Worm (Caenorhabditis elegans) whole organism, L1 larva: ENCODE measurements around the gene cyh-1.
A peak's percentile ranks its signal among the peaks of the same experiment; 100 is the strongest.

Experiments
- C04F5.9 ChIP-seq: sonication (generic microtip); optimal IDR thresholded peaks from 2 replicates; lab custom pipeline; 2016; ENCODE audit warnings: missing genetic modification characterization, missing compliant biosample characterization
- C16A3.4 ChIP-seq: fragments of 150-350 bp; optimal IDR thresholded peaks from 2 replicates; lab custom pipeline; 2014; ENCODE audit warnings: missing biosample characterization, missing genetic modification characterization
- F16B12.6 ChIP-seq: fragments of 150-350 bp; optimal IDR thresholded peaks from 2 replicates; lab custom pipeline; 2014; ENCODE audit warnings: missing biosample characterization, missing genetic modification characterization
- blmp-1 ChIP-seq: fragments of 150-350 bp; optimal IDR thresholded peaks from 2 replicates; lab custom pipeline; 2014; ENCODE audit warnings: missing biosample characterization, missing genetic modification characterization
- ceh-82 ChIP-seq, 3 experiments: fragments of 150-350 bp in 1 of 3; sonication (generic microtip) in 2 of 3; optimal IDR thresholded peaks; 2 replicates each; lab custom pipeline; 2014 to 2017; ENCODE audit warnings: missing biosample characterization in 3 of 3, missing genetic modification characterization in 3 of 3
- ceh-88 ChIP-seq: fragments of 200-800 bp; sonication (Bioruptor generic); IDR thresholded peaks from 2 replicates; pipeline ENCODE4 v1.3.6; 2022; ENCODE audit warnings: missing genetic modification characterization, missing compliant biosample characterization
- dpl-1 ChIP-seq, 3 experiments: fragments of 150-350 bp in 2 of 3; sonication (generic microtip) in 1 of 3; optimal IDR thresholded peaks; 2 replicates each; lab custom pipeline; 2014 to 2017; ENCODE audit warnings: missing biosample characterization in 3 of 3, missing genetic modification characterization in 3 of 3, missing genetic modification reagents in 3 of 3
- dsc-1 ChIP-seq: sonication (generic microtip); optimal IDR thresholded peaks from 2 replicates; lab custom pipeline; 2016; ENCODE audit warnings: mild to moderate bottlenecking, missing genetic modification characterization, missing compliant biosample characterization
- efl-1 ChIP-seq, 4 experiments: fragments of 150-350 bp; optimal IDR thresholded peaks in 3 of 4; peaks in 1 of 4; 1 replicate in 1 of 4; 2 replicates in 3 of 4; lab custom pipeline; 2014; ENCODE audit warnings: missing biosample characterization in 2 of 4, missing genetic modification characterization in 2 of 4, missing genetic modification reagents in 2 of 4
- efl-3 ChIP-seq: fragments of 200-800 bp; sonication (Bioruptor generic); optimal IDR thresholded peaks from 2 replicates; lab custom pipeline; 2018; ENCODE audit warnings: mild to moderate bottlenecking, missing genetic modification characterization, missing compliant biosample characterization
- egl-13 ChIP-seq: sonication (generic microtip); optimal IDR thresholded peaks from 2 replicates; lab custom pipeline; 2016; ENCODE audit warnings: missing genotype, missing genetic modification reagents, missing genetic modification characterization, missing compliant biosample characterization
- ets-5 ChIP-seq: fragments of 200-800 bp; sonication (Bioruptor generic); IDR thresholded peaks from 2 replicates; pipeline ENCODE4 v1.3.6; 2022; ENCODE audit warnings: missing genetic modification characterization, missing compliant biosample characterization
- fkh-10 ChIP-seq: sonication (generic microtip); optimal IDR thresholded peaks from 2 replicates; lab custom pipeline; 2017; ENCODE audit warnings: missing biosample characterization, missing genetic modification reagents, missing genetic modification characterization
- fkh-4 ChIP-seq: sonication (generic microtip); optimal IDR thresholded peaks from 2 replicates; lab custom pipeline; 2016; ENCODE audit warnings: missing compliant biosample characterization, missing genetic modification characterization, borderline replicate concordance
- fkh-8 ChIP-seq: sonication (generic microtip); optimal IDR thresholded peaks from 2 replicates; lab custom pipeline; 2016; ENCODE audit warnings: mild to moderate bottlenecking, missing genetic modification characterization, missing compliant biosample characterization
- fos-1 ChIP-seq: fragments of 150-350 bp; optimal IDR thresholded peaks from 2 replicates; lab custom pipeline; 2014; ENCODE audit warnings: missing biosample characterization, missing genetic modification characterization
- grh-1 ChIP-seq: fragments of 200-800 bp; sonication (Bioruptor generic); IDR thresholded peaks from 2 replicates; pipeline ENCODE4 v1.3.6; 2022; ENCODE audit warnings: missing genetic modification reagents, missing genetic modification characterization, missing compliant biosample characterization
- hpl-2 ChIP-seq: fragments of 150-350 bp; optimal IDR thresholded peaks from 2 replicates; lab custom pipeline; 2014; ENCODE audit warnings: missing biosample characterization, missing genetic modification reagents, missing genetic modification characterization
- irx-1 ChIP-seq: sonication (generic microtip); optimal IDR thresholded peaks from 2 replicates; lab custom pipeline; 2016; ENCODE audit warnings: missing genetic modification characterization, missing compliant biosample characterization
- isw-1 ChIP-seq: fragments of 200-800 bp; sonication (Bioruptor generic); IDR thresholded peaks from 2 replicates; pipeline ENCODE4 v1.3.6; 2022; ENCODE audit warnings: missing genetic modification characterization, missing compliant biosample characterization
- lin-14 ChIP-seq: fragments of 200-800 bp; sonication (Bioruptor generic); optimal IDR thresholded peaks from 2 replicates; lab custom pipeline; 2018; ENCODE audit warnings: mild to moderate bottlenecking, missing genetic modification characterization, moderate library complexity, missing compliant biosample characterization
- lin-15B ChIP-seq: fragments of 150-350 bp; sonication (generic microtip); optimal IDR thresholded peaks from 3 replicates; lab custom pipeline; 2014; ENCODE audit warnings: missing biosample characterization, missing genetic modification characterization
- lin-35 ChIP-seq, 2 experiments: fragments of 150-350 bp; optimal IDR thresholded peaks; 2 replicates each; lab custom pipeline; 2014; ENCODE audit warnings: missing biosample characterization in 2 of 2, missing genetic modification characterization in 2 of 2, missing genetic modification reagents in 2 of 2
- lir-3 ChIP-seq: sonication (generic microtip); optimal IDR thresholded peaks from 2 replicates; lab custom pipeline; 2016; ENCODE audit warnings: mild to moderate bottlenecking, missing genetic modification characterization, moderate library complexity, missing compliant biosample characterization; ENCODE audit not compliant: poor library complexity
- lsy-2 ChIP-seq, 2 experiments: fragments of 150-350 bp; optimal IDR thresholded peaks; 2 replicates each; lab custom pipeline; 2014; ENCODE audit warnings: missing biosample characterization in 2 of 2, missing genetic modification characterization in 2 of 2
- mab-9 ChIP-seq: fragments of 200-800 bp; sonication (Bioruptor generic); IDR thresholded peaks from 2 replicates; pipeline ENCODE4 v1.3.6; 2022; ENCODE audit warnings: missing genetic modification reagents, missing genetic modification characterization, missing compliant biosample characterization
- mdl-1 ChIP-seq, 2 experiments: fragments of 150-350 bp; optimal IDR thresholded peaks; 2 replicates each; lab custom pipeline; 2014 to 2017; ENCODE audit warnings: missing biosample characterization in 2 of 2, missing genetic modification characterization in 2 of 2, inconsistent platforms in 1 of 2
- mep-1 ChIP-seq: fragments of 150-350 bp; optimal IDR thresholded peaks from 2 replicates; lab custom pipeline; 2014; ENCODE audit warnings: missing biosample characterization, missing genetic modification characterization
- nhr-19 ChIP-seq: fragments of 200-800 bp; sonication (Bioruptor generic); conservative IDR thresholded peaks from 2 replicates; pipeline ENCODE4 v1.3.6; 2022; ENCODE audit warnings: missing genetic modification characterization, missing compliant biosample characterization
- nhr-20 ChIP-seq: sonication (generic microtip); optimal IDR thresholded peaks from 2 replicates; lab custom pipeline; 2016; ENCODE audit warnings: mild to moderate bottlenecking, missing genetic modification characterization, missing compliant biosample characterization
- nhr-237 ChIP-seq: fragments of 150-350 bp; optimal IDR thresholded peaks from 2 replicates; lab custom pipeline; 2014; ENCODE audit warnings: missing biosample characterization, missing genetic modification characterization
- nhr-28 ChIP-seq: fragments of 150-350 bp; optimal IDR thresholded peaks from 2 replicates; lab custom pipeline; 2014; ENCODE audit warnings: missing biosample characterization, missing genetic modification characterization
- nhr-47 ChIP-seq: sonication (generic microtip); optimal IDR thresholded peaks from 2 replicates; lab custom pipeline; 2016; ENCODE audit warnings: mild to moderate bottlenecking, missing genetic modification characterization, moderate library complexity, missing compliant biosample characterization
- nhr-71 ChIP-seq: sonication (generic microtip); optimal IDR thresholded peaks from 2 replicates; lab custom pipeline; 2016; ENCODE audit warnings: mild to moderate bottlenecking, missing genetic modification characterization, moderate library complexity, missing compliant biosample characterization
- nhr-77 ChIP-seq: fragments of 150-350 bp; optimal IDR thresholded peaks from 2 replicates; lab custom pipeline; 2014; ENCODE audit warnings: missing biosample characterization, missing genetic modification characterization
- nhr-85 ChIP-seq: sonication (generic microtip); peaks from one replicate; lab custom pipeline; 2016; ENCODE audit warnings: missing genetic modification characterization, inconsistent platforms, missing compliant biosample characterization
- nhr-90 ChIP-seq: sonication (generic microtip); optimal IDR thresholded peaks from 2 replicates; lab custom pipeline; 2016; ENCODE audit warnings: mild to moderate bottlenecking, missing genetic modification characterization, missing compliant biosample characterization; ENCODE audit not compliant: poor library complexity
- pag-3 ChIP-seq: sonication (generic microtip); optimal IDR thresholded peaks from 2 replicates; lab custom pipeline; 2017; ENCODE audit warnings: missing genetic modification characterization, mild to moderate bottlenecking, missing compliant biosample characterization, antibody characterized with exemption, borderline replicate concordance; ENCODE audit not compliant: insufficient read depth
- pax-3 ChIP-seq: fragments of 200-800 bp; sonication (Bioruptor generic); optimal IDR thresholded peaks from 2 replicates; lab custom pipeline; 2018; ENCODE audit warnings: mild to moderate bottlenecking, missing genetic modification characterization, moderate library complexity, missing compliant biosample characterization
- rnt-1 ChIP-seq: sonication (generic microtip); optimal IDR thresholded peaks from 2 replicates; lab custom pipeline; 2016; ENCODE audit warnings: mild to moderate bottlenecking, missing genetic modification characterization, moderate library complexity, missing compliant biosample characterization
- snpc-4 ChIP-seq: fragments of 150-350 bp; optimal IDR thresholded peaks from 2 replicates; lab custom pipeline; 2014; ENCODE audit warnings: missing biosample characterization, missing genetic modification characterization
- snu-23 ChIP-seq: sonication (generic microtip); optimal IDR thresholded peaks from 2 replicates; lab custom pipeline; 2016; ENCODE audit warnings: missing genetic modification characterization, missing compliant biosample characterization
- swsn-7 ChIP-seq: sonication (generic microtip); optimal IDR thresholded peaks from 2 replicates; lab custom pipeline; 2016; ENCODE audit warnings: missing genetic modification characterization, missing compliant biosample characterization
- tbx-2 ChIP-seq: sonication (generic microtip); optimal IDR thresholded peaks from 2 replicates; lab custom pipeline; 2016; ENCODE audit warnings: missing genetic modification characterization, missing compliant biosample characterization
- tlp-1 ChIP-seq: fragments of 150-350 bp; optimal IDR thresholded peaks from 2 replicates; lab custom pipeline; 2014; ENCODE audit warnings: missing biosample characterization, missing genetic modification characterization
- xbp-1 ChIP-seq: sonication (generic microtip); optimal IDR thresholded peaks from 2 replicates; lab custom pipeline; 2016; ENCODE audit warnings: missing genetic modification characterization, missing compliant biosample characterization

The cyh-1 gene

DNA sequence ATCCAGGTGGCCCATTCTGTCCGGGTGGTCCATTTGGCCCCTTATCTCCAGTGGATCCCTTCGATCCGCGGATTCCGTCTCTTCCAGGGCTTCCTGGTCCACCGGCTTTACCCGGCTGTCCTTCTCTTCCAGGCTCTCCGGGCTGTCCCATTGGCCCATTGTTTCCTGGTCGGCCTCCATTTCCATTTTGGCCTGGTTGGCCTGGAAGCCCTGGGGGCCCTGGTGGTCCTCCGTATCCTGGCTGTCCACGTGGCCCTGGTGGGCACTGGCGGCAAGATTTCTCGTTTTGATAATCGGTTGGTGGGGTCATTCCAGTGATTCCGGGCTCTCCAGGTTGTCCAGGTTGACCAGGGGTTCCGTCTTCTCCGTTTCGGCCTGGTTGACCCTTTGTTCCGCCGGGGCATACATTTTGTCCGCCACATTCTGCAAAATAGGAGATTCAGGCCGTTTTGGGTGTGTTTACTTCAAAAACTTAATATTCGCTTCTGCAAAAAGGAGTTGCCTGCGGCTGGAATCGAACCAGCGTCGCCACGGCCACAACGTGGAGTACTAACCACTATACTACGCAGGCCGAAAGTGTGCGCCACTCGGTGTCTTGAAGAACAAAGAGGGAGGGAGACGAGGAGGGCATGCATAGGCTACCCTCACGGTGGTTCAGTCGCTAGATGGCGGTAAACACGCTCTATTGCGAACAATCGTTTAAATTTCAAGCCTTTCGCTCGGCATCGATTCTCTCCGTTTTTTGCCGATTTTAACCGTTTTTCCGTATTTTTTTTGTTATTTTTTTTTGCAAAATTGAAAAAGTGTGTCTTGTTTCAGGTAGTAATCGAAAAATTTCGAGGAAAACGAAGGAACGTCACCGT, 16.4 kb downstream of the cyh-1 start, which contains the start of gene W09G10.9 (continued):
- TF ChIP-seq mep-1 (tag; lab: Kevin White, UChicago) (peak; percentile 23), efl-3 (no peak), tlp-1 (tag; lab: Kevin White, UChicago) (no peak), swsn-7 (tag; lab: Kevin White, UChicago) (peak; percentile 71), nhr-28 (no peak), ets-5 (GFP tag; lab: Robert Waterston, UW) (no peak), ceh-82 (tag; optimal IDR thresholded peaks at IDR 0.05; lab: Kevin White, UChicago) (peak; percentile 46 to 63 (median 62)), xbp-1 (tag; lab: Kevin White, UChicago) (peak; percentile 72), nhr-71 (tag; lab: Kevin White, UChicago) (peak; percentile 80), dsc-1 (tag; lab: Kevin White, UChicago) (peak; percentile 77), pag-3 (tag; lab: Kevin White, UChicago) (no peak), hpl-2 (GFP tag; lab: Kevin White, UChicago) (no peak), nhr-47 (tag; lab: Kevin White, UChicago) (peak; percentile 84)

DNA sequence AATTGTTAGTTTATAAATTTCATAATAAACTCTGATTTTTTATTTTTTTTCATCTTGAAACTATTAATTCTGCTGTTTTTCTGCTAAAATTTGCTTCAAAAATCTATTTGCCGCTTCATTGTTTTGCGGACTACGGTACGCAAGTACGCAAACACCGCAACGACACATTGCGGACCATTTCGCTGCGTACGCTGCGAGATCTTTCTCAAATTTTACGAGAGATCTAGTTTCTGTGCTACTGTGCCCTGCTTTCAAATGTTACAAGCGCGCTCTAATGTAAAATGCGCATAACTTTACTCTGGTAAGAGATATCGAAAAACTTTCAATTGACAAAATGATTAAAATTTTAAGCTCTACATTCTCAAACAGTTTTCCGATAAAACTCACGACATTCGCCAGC, 18.7 kb downstream of the cyh-1 start:
- TF ChIP-seq nhr-90 = peak; percentile 40
- peak; percentile 25 for TF ChIP-seq fos-1 (tag; lab: Kevin White, UChicago)
- peak; percentile 73 for TF ChIP-seq swsn-7 (tag; lab: Kevin White, UChicago)
- peak; percentile 82 for TF ChIP-seq ceh-88 (GFP tag; lab: Robert Waterston, UW)
- TF ChIP-seq pax-3 (tag; lab: Kevin White, UChicago) = peak; percentile 77
- TF ChIP-seq fkh-8 (tag; lab: Kevin White, UChicago) = peak; percentile 79
- TF ChIP-seq nhr-71 (tag; lab: Kevin White, UChicago) = peak; percentile 88
- peak; percentile 85 for TF ChIP-seq snu-23 (GFP tag; lab: Kevin White, UChicago)
- TF ChIP-seq C16A3.4 (tag; lab: Kevin White, UChicago) = peak; percentile 51
- TF ChIP-seq mep-1 (tag; lab: Kevin White, UChicago) = peak; percentile 45
- peak; percentile 81 for TF ChIP-seq lin-14 (GFP tag; lab: Kevin White, UChicago)
- TF ChIP-seq lir-3 (tag; lab: Kevin White, UChicago) = peak; percentile 76
- peak; percentile 18 for TF ChIP-seq fkh-4
- TF ChIP-seq egl-13 = peak; percentile 45
- peak; percentile 81 for TF ChIP-seq isw-1
- peak; percentile 60; the same call in 1 of the 2 replicates for TF ChIP-seq mab-9
- peak; percentile 68 for TF ChIP-seq C04F5.9
- peak; percentile 79 for TF ChIP-seq nhr-20 (tag; lab: Kevin White, UChicago)
- peak; percentile 73 for TF ChIP-seq rnt-1 (tag; lab: Kevin White, UChicago)
- peak in 2 of 3 experiments; percentile 50 to 54 for TF ChIP-seq ceh-82 (tag; optimal IDR thresholded peaks at IDR 0.05; lab: Kevin White, UChicago)
- TF ChIP-seq snpc-4 (tag; lab: Kevin White, UChicago) = peak; percentile 13
- peak; percentile 71 to 79 for TF ChIP-seq efl-1 (optimal IDR thresholded peaks at IDR 0.05; lab: Kevin White, UChicago)
- TF ChIP-seq efl-1 (GFP tag; optimal IDR thresholded peaks at IDR 0.05 in 1 of 2; lab: Kevin White, UChicago) = peak; percentile 66 to 97
- TF ChIP-seq dsc-1 (tag; lab: Kevin White, UChicago) = peak; percentile 58
- peak; percentile 43 for TF ChIP-seq fkh-10 (GFP tag; lab: Kevin White, UChicago)
- peak; percentile 88 for TF ChIP-seq nhr-19 (GFP tag; lab: Robert Waterston, UW)
- TF ChIP-seq lsy-2 (tag; optimal IDR thresholded peaks at IDR 0.05; lab: Kevin White, UChicago) = peak; percentile 94 to 97
- peak; percentile 15 for TF ChIP-seq blmp-1
- TF ChIP-seq grh-1 (GFP tag; lab: Robert Waterston, UW) = peak; percentile 83
- TF ChIP-seq lin-35 (GFP tag; optimal IDR thresholded peaks at IDR 0.05; lab: Kevin White, UChicago) = peak; percentile 67 to 75
- peak; percentile 74 for TF ChIP-seq tbx-2
- TF ChIP-seq xbp-1 (tag; lab: Kevin White, UChicago) = peak; percentile 69
- TF ChIP-seq irx-1 (tag; lab: Kevin White, UChicago) = peak; percentile 39
- peak; percentile 87 for TF ChIP-seq nhr-77 (tag; lab: Kevin White, UChicago)
- TF ChIP-seq nhr-85 (tag; lab: Kevin White, UChicago) = peak; percentile 70
- TF ChIP-seq F16B12.6 (tag; lab: Kevin White, UChicago) = peak; percentile 80
- TF ChIP-seq lin-15B (tag; lab: Kevin White, UChicago) = peak; percentile 84
- TF ChIP-seq nhr-237 (tag; lab: Kevin White, UChicago) = peak; percentile 34
- TF ChIP-seq dpl-1 (GFP tag; optimal IDR thresholded peaks at IDR 0.05; lab: Kevin White, UChicago) = peak; percentile 47 to 73 (median 67)
- TF ChIP-seq mdl-1 (tag; optimal IDR thresholded peaks at IDR 0.05; lab: Kevin White, UChicago) = peak in 1 of 2 experiments; percentile 27
- TF ChIP-seq nhr-47 (tag; lab: Kevin White, UChicago) = peak; percentile 84
